Worm (Caenorhabditis elegans) whole organism, L4/young adult: ENCODE measurements around the gene emg-1.

Source experiments
- W03F9.2 ChIP-seq: fragments of 150-350 bp; optimal IDR thresholded peaks from 2 replicates; lab custom pipeline; 2014; ENCODE audit warnings: missing biosample characterization, missing genetic modification characterization
- dao-5 ChIP-seq: sonication (generic microtip); optimal IDR thresholded peaks from 2 replicates; lab custom pipeline; 2016; ENCODE audit warnings: missing genotype, missing genetic modification characterization, moderate library complexity, missing compliant biosample characterization

- TF ChIP-seq W03F9.2 (tag; lab: Kevin White, UChicago) = no peak
- no peak for TF ChIP-seq dao-5 (tag; lab: Kevin White, UChicago)
Observed at ce11 chrIII:10694294-10694693, 45.0 kb downstream of the emg-1 start, which contains the start of the genes Y39A1A.18 and fmo-3.
